Fruit fly (Drosophila melanogaster) ovary, adult (tissue): ENCODE measurements around the gene Nha1.

Source experiments
- CG17801 ChIP-seq: fragments of 200-800 bp; optimal IDR thresholded peaks from 2 replicates; lab custom pipeline; 2019; ENCODE audit warnings: missing biosample characterization, mild to moderate bottlenecking, missing genetic modification characterization, moderate library complexity; ENCODE audit not compliant: partially characterized antibody

Nha1 gene

DNA sequence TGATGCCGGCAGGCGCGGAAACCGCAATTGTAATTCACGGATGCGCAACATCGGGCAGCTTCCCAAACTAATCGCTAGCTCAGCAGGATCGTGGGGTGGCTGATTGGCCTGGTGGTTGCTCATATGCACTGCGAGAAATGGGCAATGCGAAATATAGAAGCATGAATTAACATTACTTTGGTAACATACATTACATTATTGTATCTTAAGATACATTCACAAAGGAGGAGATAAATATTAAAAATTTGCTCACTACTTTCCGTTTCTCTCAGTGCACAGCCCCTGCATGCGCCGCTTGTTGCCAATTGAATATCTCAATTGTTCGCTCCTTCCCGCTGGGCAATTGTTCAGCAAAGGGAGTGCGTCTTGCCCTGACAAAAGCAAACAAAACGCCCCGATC is 28.8 kb downstream of the Nha1 start:
- TF ChIP-seq CG17801 (GFP tag; lab: Kevin White, UChicago): no peak

DNA sequence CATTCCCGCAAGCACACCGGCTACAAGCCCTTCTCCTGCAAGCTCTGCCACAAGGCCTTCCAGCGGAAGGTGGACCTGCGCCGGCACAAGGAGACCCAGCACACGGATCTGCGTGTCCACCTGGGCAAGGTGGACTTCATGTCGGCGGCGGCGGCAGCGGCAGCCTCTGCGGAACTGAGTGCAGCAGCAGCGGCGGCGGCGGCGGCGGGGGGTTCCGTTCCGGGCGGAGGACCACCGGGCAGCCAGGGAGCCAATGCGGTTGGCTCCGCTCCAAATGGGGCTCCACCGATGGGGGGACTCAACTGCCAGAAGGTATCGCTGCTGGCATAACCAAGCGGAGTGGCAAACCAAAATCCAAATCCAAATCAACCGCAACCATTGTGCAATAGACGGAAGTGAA is 32.4 kb downstream of the Nha1 start:
- no peak for TF ChIP-seq CG17801 (GFP tag; lab: Kevin White, UChicago)

dm6 chr2L:6836114-6836513 is 34.1 kb downstream of the Nha1 start:
- TF ChIP-seq CG17801 (GFP tag; lab: Kevin White, UChicago): no peak

- no peak for TF ChIP-seq CG17801 (GFP tag; lab: Kevin White, UChicago)
Observed at dm6 chr2L:6833661-6834073, 36.5 kb downstream of the Nha1 start.

- TF ChIP-seq CG17801 (GFP tag; lab: Kevin White, UChicago): no peak
Observed at dm6 chr2L:6830264-6830729, 39.9 kb downstream of the Nha1 start.

dm6 chr2L:6827558-6828122 is 42.5 kb downstream of the Nha1 start:
- no peak for TF ChIP-seq CG17801 (GFP tag; lab: Kevin White, UChicago)

DNA sequence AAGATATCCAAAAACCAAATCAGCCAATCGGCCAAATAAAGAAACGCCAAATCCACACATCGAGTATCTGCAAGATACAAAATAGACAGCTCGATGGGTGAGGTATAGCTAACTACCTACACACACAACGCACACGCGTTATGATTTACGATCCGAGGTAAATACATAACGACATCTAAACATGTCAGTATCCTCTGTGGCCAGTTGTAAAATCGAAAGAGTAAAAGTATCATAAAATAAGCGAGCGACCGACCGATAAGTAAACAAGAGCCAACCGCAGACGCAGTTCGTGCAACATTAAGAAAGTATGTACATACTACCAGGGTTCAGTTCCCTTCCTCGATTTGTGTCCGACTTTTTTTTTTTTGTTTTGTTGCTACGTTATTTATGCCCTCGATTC is 43.9 kb downstream of the Nha1 start:
- TF ChIP-seq CG17801 (GFP tag; lab: Kevin White, UChicago): no peak

DNA sequence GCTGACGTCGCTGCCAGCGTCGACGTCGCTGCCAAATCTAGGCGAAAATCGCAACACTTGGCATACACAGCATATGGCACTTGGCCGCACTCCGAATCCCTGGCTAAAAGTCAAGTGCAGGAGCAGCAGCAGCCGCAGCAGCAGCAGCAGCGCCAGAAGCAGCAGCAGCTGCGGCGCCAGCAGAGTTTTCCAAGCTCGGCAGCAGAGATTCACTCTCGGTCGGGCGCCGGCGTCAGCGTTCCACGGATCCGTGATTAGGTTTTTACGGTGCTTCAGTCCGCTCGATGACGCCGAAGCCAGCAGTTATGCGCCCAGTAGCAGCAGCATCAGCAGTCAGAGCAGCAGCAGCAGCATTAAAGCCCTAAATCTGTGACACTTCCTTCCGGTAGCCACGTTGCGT is 48.1 kb downstream of the Nha1 start:
- TF ChIP-seq CG17801 (GFP tag; lab: Kevin White, UChicago): no peak

dm6 chr2L:6821631-6822030 is 48.6 kb downstream of the Nha1 start, which contains the start of gene sens-2:
Gene sens-2, plus strand, starts transcription at chr2L:6821934.
- TF ChIP-seq CG17801 (GFP tag; lab: Kevin White, UChicago): no peak

DNA sequence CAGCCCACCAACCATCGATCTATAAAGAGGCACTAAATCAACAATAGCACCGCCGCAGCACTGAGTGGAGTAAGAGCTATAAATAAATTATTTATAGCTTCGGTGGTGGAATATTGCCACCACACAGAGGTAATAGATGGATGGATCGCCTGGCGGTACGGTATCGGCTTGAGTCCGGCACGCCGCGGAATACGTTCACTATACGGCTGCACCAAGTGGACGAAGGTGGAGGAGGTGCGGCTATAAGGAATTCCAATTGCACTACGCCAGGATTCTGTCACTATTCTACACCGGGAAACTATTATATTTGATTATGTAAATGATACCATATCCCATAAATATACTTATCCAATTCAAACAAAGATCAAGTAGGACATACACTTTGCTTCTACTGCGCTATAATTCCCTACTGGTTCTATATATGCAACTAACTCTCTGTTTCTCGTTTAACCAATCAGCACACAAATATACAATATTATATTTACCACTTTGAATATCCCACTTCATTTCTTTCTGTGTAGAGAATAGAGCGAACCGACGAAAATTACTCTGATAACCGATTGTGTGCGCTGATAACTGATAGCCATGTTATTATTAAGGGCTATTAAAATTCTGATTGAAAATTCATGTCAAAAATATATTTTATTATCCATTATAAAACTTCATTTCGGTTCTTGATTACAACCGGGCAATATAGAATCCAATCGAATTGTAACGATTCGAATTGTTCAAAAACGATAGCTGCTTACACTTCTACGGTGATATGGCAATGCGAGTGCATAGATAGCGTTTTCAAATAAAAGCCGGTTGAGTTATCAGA is 50.7 kb downstream of the Nha1 start:
- TF ChIP-seq CG17801 (GFP tag; lab: Kevin White, UChicago): no peak

DNA sequence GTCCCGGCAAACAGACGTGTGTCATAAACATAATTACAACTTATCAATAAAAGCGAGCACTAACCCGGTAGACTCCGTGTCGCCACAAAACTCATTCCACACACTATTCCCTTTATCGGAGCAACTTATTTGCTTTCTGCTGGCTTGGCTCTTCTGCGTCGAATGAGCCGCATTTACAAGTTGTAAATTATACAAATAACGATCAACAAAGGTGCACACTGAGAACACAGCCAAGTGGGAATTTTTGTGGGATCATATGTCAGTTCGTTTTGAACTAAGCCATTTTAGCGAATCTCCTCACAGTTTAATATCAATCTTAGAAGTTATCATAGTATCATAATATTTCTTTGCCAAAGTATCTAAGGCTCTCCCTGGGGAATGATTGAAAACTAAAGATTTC is 51.8 kb downstream of the Nha1 start:
- TF ChIP-seq CG17801 (GFP tag; lab: Kevin White, UChicago): no peak

- no peak for TF ChIP-seq CG17801 (GFP tag; lab: Kevin White, UChicago)
Observed at dm6 chr2L:6817493-6817892, 52.7 kb downstream of the Nha1 start.
